Fruit fly (Drosophila melanogaster): ENCODE data around the gene Fer1HCH.

The Fer1HCH gene

DNA sequence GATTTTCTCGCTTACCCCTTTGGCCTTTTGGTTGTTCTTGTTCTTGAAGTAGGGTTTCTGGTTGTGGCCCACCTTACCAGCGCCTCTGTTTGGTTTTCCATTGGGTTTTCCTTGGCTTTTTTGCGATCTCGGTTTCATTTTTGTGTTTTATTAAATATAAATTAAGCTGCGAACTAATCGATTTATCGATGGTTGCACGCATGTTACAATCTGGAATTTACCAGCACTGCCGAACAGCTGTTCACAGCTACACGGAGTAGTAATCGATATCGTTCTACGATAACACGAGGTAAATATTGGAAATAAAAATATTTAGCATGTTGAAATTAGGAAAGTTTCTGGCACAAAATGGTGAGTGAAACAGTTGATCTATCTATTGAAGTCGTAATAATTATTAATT, 35.7 kb upstream of the Fer1HCH start, which contains the start of the genes CG15535 and mRpS18C (continued):
- no peak for TF ChIP-seq Nf-YC (tag; optimal IDR thresholded peaks at IDR 0.05)
- TF ChIP-seq hbn (GFP tag; IDR thresholded peaks at IDR 0.05; ENCODE audit: partially characterized antibody): peak; percentile 76
- peak; percentile 38 for TF ChIP-seq CG4617 (GFP tag; optimal IDR thresholded peaks at IDR 0.05; ENCODE audit: borderline replicate concordance)
- no peak for TF ChIP-seq tin (GFP tag; optimal IDR thresholded peaks at IDR 0.05)
- TF ChIP-seq Dad (GFP tag; optimal IDR thresholded peaks at IDR 0.05): no peak
- no peak for TF ChIP-seq CG11093 (GFP tag; IDR thresholded peaks at IDR 0.05)
- TF ChIP-seq kni (GFP tag; optimal IDR thresholded peaks at IDR 0.05): no peak
- no peak for TF ChIP-seq CG7745 (tag; optimal IDR thresholded peaks at IDR 0.05)
- TF ChIP-seq Sox102F (GFP tag; optimal IDR thresholded peaks at IDR 0.05): no peak
- peak; percentile 77 for TF ChIP-seq BEAF-32 (GFP tag; optimal IDR thresholded peaks at IDR 0.05)
- no peak for TF ChIP-seq CG6654 (GFP tag; optimal IDR thresholded peaks at IDR 0.05)
- peak; percentile 55 for TF ChIP-seq inv (GFP tag; IDR thresholded peaks at IDR 0.05; ENCODE audit: partially characterized antibody)
- no peak for TF ChIP-seq CG6175 (GFP tag; IDR thresholded peaks at IDR 0.05)
- TF ChIP-seq zen2 (GFP tag; IDR thresholded peaks at IDR 0.05; ENCODE audit: partially characterized antibody): peak; percentile 83
- TF ChIP-seq CG2712 (tag; optimal IDR thresholded peaks at IDR 0.05): peak; percentile 23
- no peak for TF ChIP-seq yki (optimal IDR thresholded peaks at IDR 0.05)
- peak; percentile 76 for TF ChIP-seq CG7963 (GFP tag; IDR thresholded peaks at IDR 0.05; ENCODE audit: partially characterized antibody)
- TF ChIP-seq CG14667 (GFP tag; IDR thresholded peaks at IDR 0.05): no peak
- peak; percentile 13 for TF ChIP-seq Max (GFP tag; optimal IDR thresholded peaks at IDR 0.05)
- no peak for TF ChIP-seq CG1602 (GFP tag; optimal IDR thresholded peaks at IDR 0.05)
- no peak for TF ChIP-seq ssp (GFP tag; IDR thresholded peaks at IDR 0.05)
- no peak for TF ChIP-seq CG13424 (tag; optimal IDR thresholded peaks at IDR 0.05)
- TF ChIP-seq ATbp (GFP tag; optimal IDR thresholded peaks at IDR 0.05): no peak
- TF ChIP-seq CG2129 (GFP tag; IDR thresholded peaks at IDR 0.05; ENCODE audit: partially characterized antibody): peak; percentile 49
- peak; percentile 83 for TF ChIP-seq CG6791 (GFP tag; IDR thresholded peaks at IDR 0.05; ENCODE audit: partially characterized antibody)

DNA sequence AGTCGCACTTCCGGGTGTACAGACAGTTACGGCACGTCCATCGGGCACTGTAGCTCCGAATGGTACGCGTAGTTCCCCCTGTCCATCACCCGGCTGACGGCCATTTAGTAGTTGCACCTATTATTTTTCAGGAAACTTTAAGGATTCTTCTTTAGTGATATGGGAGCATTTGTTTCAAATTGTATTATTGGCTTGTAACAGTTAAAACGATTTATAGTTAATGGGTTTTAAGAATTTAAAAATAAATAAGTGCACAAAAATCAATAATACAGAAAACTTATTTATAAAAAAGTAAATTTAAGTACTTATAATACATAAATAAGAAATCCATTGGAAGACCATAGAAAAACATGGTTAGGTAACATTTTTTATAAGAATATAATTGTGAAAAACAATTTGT, 34.9 kb upstream of the Fer1HCH start, which contains the start of the genes CG2217 and CG42740:
CG2217 (minus strand) TSS at position 101 of the 400 bp plus-strand sequence.
CG42740 (minus strand) TSS at position 101 of the 400 bp plus-strand sequence.
- no peak for TF ChIP-seq CG1024 (GFP tag; IDR thresholded peaks at IDR 0.05)
- no peak for TF ChIP-seq CG4617 (GFP tag; optimal IDR thresholded peaks at IDR 0.05; ENCODE audit: borderline replicate concordance)
- no peak for TF ChIP-seq Aef1 (GFP tag; IDR thresholded peaks at IDR 0.05)
- no peak for TF ChIP-seq CG10321 (GFP tag; IDR thresholded peaks at IDR 0.05)
- TF ChIP-seq bsh (GFP tag; optimal IDR thresholded peaks at IDR 0.05): no peak
- no peak for TF ChIP-seq CG6254 (GFP tag; optimal IDR thresholded peaks at IDR 0.05)

DNA sequence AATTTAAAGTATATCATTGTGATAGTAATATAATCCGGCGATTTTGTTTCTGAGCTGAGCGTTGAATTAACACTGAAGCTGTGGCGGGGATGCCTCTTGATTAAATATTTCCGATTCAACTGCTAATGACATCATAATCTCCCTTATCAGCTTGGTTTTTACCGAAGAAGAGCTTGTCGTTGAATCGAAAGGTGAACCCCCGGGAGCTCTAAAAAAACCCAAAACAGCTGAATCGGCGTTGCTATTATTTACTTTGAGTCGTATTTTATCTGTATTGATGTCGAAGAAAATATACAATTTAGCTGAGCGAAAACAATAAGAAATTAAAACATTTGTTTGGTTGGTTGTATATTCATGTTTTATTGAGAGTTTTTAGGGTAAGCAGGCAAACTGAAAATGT, 31.2 kb upstream of the Fer1HCH start:
- TF ChIP-seq dimm (GFP tag; IDR thresholded peaks at IDR 0.05): no peak
- no peak for TF ChIP-seq ap (GFP tag; IDR thresholded peaks at IDR 0.05)
- TF ChIP-seq dan (GFP tag; IDR thresholded peaks at IDR 0.05): no peak
- no peak for TF ChIP-seq exex (tag; optimal IDR thresholded peaks at IDR 0.05)
- no peak for TF ChIP-seq ro (GFP tag; IDR thresholded peaks at IDR 0.05)
- no peak for TF ChIP-seq CG30020 (tag; optimal IDR thresholded peaks at IDR 0.05)
- TF ChIP-seq CG31365 (tag; optimal IDR thresholded peaks at IDR 0.05): no peak
- TF ChIP-seq maf-S (GFP tag; optimal IDR thresholded peaks at IDR 0.05): no peak
- no peak for TF ChIP-seq Sox100B (GFP tag; optimal IDR thresholded peaks at IDR 0.05)
- no peak for TF ChIP-seq az2 (GFP tag; optimal IDR thresholded peaks at IDR 0.05)
- no peak for TF ChIP-seq tup (GFP tag; optimal IDR thresholded peaks at IDR 0.05)
- TF ChIP-seq CG18011 (GFP tag; optimal IDR thresholded peaks at IDR 0.05): no peak
- TF ChIP-seq CG30431 (GFP tag; optimal IDR thresholded peaks at IDR 0.05): no peak
